Worm (Caenorhabditis elegans): ENCODE measurements around the gene ZC155.4.

DNA sequence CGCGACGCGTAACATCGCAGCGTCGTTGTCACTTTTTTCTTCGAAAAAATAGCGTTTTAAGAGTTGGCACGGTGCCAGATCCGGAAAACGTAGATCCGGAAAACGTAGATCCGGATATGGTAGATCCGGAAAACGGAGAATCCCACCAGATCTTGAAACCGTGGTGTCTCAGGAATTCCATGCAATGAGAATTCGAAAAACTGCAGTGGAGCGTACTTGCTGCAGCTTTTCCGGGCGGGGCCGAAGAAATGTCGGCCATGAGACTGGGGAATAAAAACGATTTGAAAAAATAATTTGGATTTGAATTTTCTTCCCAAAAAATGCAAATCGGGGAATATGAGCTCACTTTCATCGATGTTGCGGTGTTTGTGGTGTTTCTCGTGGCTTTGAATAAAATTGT lies 42.8 kb downstream of the ZC155.4 start, which contains the start of gene K10D2.5:
- TF ChIP-seq tra-4 (tag; optimal IDR thresholded peaks at IDR 0.05): no peak
- TF ChIP-seq aly-1 (tag; optimal IDR thresholded peaks at IDR 0.05): peak; percentile 16
- TF ChIP-seq ama-1 (optimal IDR thresholded peaks at IDR 0.05): no peak
- TF ChIP-seq ceh-36 (tag; optimal IDR thresholded peaks at IDR 0.05): peak; percentile 13
- TF ChIP-seq tbx-37 (GFP tag; conservative IDR thresholded peaks at IDR 0.05): peak; percentile 93
- peak; percentile 10 for TF ChIP-seq ceh-13 (GFP tag; optimal IDR thresholded peaks at IDR 0.05)
- TF ChIP-seq B0310.2 (tag; optimal IDR thresholded peaks at IDR 0.05): peak; percentile 26
- TF ChIP-seq hmbx-1 (tag; optimal IDR thresholded peaks at IDR 0.05): no peak
- peak; percentile 81 for TF ChIP-seq sea-1 (GFP tag; conservative IDR thresholded peaks at IDR 0.05)
- peak; percentile 60; the same call in 1 of the 2 replicates for TF ChIP-seq scrt-1 (GFP tag; IDR thresholded peaks at IDR 0.05)
- TF ChIP-seq flt-1 (GFP tag; IDR thresholded peaks at IDR 0.05): peak; percentile 75
- TF ChIP-seq hnd-1 (tag; optimal IDR thresholded peaks at IDR 0.05): peak; percentile 33
- TF ChIP-seq F13C5.2 (tag; optimal IDR thresholded peaks at IDR 0.05): peak; percentile 50
- peak; percentile 68; the same call in 1 of the 2 replicates for TF ChIP-seq tbx-11 (GFP tag; IDR thresholded peaks at IDR 0.05)
